ENCODE assay signal across 3 worm cellular contexts in the genomic region with DNA sequence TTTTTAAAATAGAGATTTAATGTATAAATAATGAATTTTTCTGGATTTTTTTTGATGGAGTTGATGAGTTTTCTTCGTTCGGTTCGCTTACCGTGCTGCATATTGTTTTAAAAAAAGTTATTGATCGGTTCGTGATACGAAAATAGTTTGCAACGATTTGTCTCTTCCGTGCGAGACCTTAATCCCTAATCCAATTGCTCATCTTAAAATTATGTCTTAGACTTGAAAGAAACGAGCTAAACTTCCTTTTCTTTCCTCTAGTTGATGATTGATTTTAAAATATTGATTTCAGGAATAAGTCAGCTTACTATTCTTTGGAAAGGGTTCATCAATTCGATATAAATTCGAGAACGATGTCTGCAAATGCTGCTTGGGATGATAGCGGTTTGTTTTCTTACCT.
TF ChIP-seq lines count a peak whose summit lies in the region.

C28H8.3 (plus strand) TSS at position 293 of the 400 bp plus-strand sequence.

TF ChIP-seq in whole organism, L3 larva, 47 proteins besides CTCF, POLR2A, EP300 and RAD21:
- TF ChIP-seq ama-1 (optimal IDR thresholded peaks at IDR 0.05; lab: Kevin White, UChicago) (peak; percentile 27), ZK546.5 (tag; optimal IDR thresholded peaks at IDR 0.05; lab: Kevin White, UChicago) (no peak), ceh-28 (tag; optimal IDR thresholded peaks at IDR 0.05; lab: Kevin White, UChicago) (peak; percentile 1)

TF ChIP-seq in whole organism, L4 larva, 104 proteins besides CTCF, POLR2A, EP300 and RAD21:
- TF ChIP-seq Y5F2A.4 (GFP tag; optimal IDR thresholded peaks at IDR 0.05; lab: Kevin White, UChicago) (no peak), ceh-28 (tag; optimal IDR thresholded peaks at IDR 0.05; lab: Kevin White, UChicago) (no peak), F44E2.7 (GFP tag; IDR thresholded peaks at IDR 0.05; lab: Robert Waterston, UW) (no peak), saeg-2 (GFP tag; IDR thresholded peaks at IDR 0.05; lab: Robert Waterston, UW) (no peak), vab-7 (GFP tag; IDR thresholded peaks at IDR 0.05; lab: Robert Waterston, UW) (no peak), daf-16 (GFP tag; optimal IDR thresholded peaks at IDR 0.05; lab: Kevin White, UChicago) (peak in 1 of 2 experiments; percentile 3), daf-16 (tag; optimal IDR thresholded peaks at IDR 0.05; lab: Kevin White, UChicago) (peak; percentile 3), snpc-1.2 (GFP tag; IDR thresholded peaks at IDR 0.05; lab: Robert Waterston, UW) (no peak), Y105C5A.15 (GFP tag; IDR thresholded peaks at IDR 0.05; lab: Robert Waterston, UW) (no peak), arid-1 (GFP tag; conservative IDR thresholded peaks at IDR 0.05; lab: Robert Waterston, UW) (no peak), lin-38 (GFP tag; IDR thresholded peaks at IDR 0.05; lab: Robert Waterston, UW) (peak; percentile 53), daf-19 (GFP tag; conservative IDR thresholded peaks at IDR 0.05; lab: Robert Waterston, UW) (no peak), jun-1 (tag; optimal IDR thresholded peaks at IDR 0.05; lab: Kevin White, UChicago) (no peak), lin-13 (GFP tag; optimal IDR thresholded peaks at IDR 0.05; lab: Kevin White, UChicago) (no peak), tra-1 (GFP tag; IDR thresholded peaks at IDR 0.05; lab: Robert Waterston, UW) (no peak), fkh-10 (GFP tag; optimal IDR thresholded peaks at IDR 0.05; lab: Kevin White, UChicago) (no peak)

TF ChIP-seq in whole organism, young adult, 124 proteins besides CTCF, POLR2A, EP300 and RAD21:
- TF ChIP-seq hsf-1 (GFP tag; IDR thresholded peaks at IDR 0.05; lab: Robert Waterston, UW) (peak; percentile 53), hmg-1.2 (GFP tag; IDR thresholded peaks at IDR 0.05; lab: Robert Waterston, UW) (peak; percentile 19; the same call in 1 of the 2 replicates), repo-1 (tag; optimal IDR thresholded peaks at IDR 0.05; lab: Kevin White, UChicago) (no peak), nfyb-1 (GFP tag; IDR thresholded peaks at IDR 0.05; lab: Robert Waterston, UW) (peak; percentile 40; the same call in 1 of the 2 replicates)
